Worm (Caenorhabditis elegans): Measurements from ENCODE around the gene vps-32.1.

ce11 chrII:6616135-6616534 lies 26.6 kb downstream of the vps-32.1 start:
- TF ChIP-seq ZK337.2 (GFP tag; IDR thresholded peaks at IDR 0.05), result no peak
- TF ChIP-seq fkh-10 (GFP tag; optimal IDR thresholded peaks at IDR 0.05), result no peak
- no peak for TF ChIP-seq nhr-11 (tag; optimal IDR thresholded peaks at IDR 0.05)
- TF ChIP-seq skn-1 (tag; optimal IDR thresholded peaks at IDR 0.05), result no peak
- no peak for TF ChIP-seq nhr-111 (GFP tag; optimal IDR thresholded peaks at IDR 0.05)
- TF ChIP-seq fos-1 (tag; optimal IDR thresholded peaks at IDR 0.05), result no peak
- TF ChIP-seq pha-4 (GFP tag; IDR thresholded peaks at IDR 0.05), result no peak
- TF ChIP-seq pha-4 (tag; optimal IDR thresholded peaks at IDR 0.05), result no peak
- no peak for TF ChIP-seq ceh-28 (tag; optimal IDR thresholded peaks at IDR 0.05)
- no peak for TF ChIP-seq zag-1 (tag; optimal IDR thresholded peaks at IDR 0.05)
- TF ChIP-seq dmd-9 (GFP tag; IDR thresholded peaks at IDR 0.05), result no peak
- TF ChIP-seq nhr-41 (GFP tag; IDR thresholded peaks at IDR 0.05), result no peak
- TF ChIP-seq unc-130 (GFP tag; optimal IDR thresholded peaks at IDR 0.05), result no peak
- peak; percentile 36 for TF ChIP-seq hlh-11 (tag; optimal IDR thresholded peaks at IDR 0.05)
- TF ChIP-seq dmd-6 (GFP tag; IDR thresholded peaks at IDR 0.05), result peak; percentile 62; the same call in 1 of the 2 replicates
